Fruit fly (Drosophila melanogaster): ENCODE data around the gene Axn.
A peak's percentile ranks its signal among the peaks of the same experiment; 100 is the strongest.

The Axn gene

DNA sequence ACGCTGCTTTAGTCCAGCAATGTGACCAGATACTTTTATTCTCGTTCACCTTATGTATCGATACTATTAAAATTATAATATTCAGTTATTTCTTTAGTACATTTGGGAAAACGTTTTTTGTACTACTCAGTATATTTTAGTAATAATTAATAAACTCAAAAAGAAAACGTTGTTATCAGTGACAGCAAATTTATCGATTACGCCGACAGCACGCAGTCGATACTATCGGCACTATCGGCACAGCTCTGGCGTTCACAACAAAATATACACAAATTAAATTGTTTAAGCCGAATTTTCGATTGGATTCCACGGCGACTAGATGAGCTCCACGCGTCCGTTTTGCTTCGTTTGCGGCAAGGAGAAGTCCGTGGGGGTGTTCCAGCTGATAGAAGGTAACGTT lies 16.9 kb downstream of the Axn start, which contains the start of the genes janA, Sry-alpha and Sry-beta (continued):
- TF ChIP-seq CG10147 (GFP tag; optimal IDR thresholded peaks at IDR 0.05): no peak
- TF ChIP-seq CG18262 (tag; optimal IDR thresholded peaks at IDR 0.05): no peak
- TF ChIP-seq HLHmδ (GFP tag; optimal IDR thresholded peaks at IDR 0.05): no peak
- peak; percentile 29; the same call in 1 of the 2 replicates for TF ChIP-seq CG6272 (GFP tag; IDR thresholded peaks at IDR 0.05)
- no peak for TF ChIP-seq Six4 (GFP tag; optimal IDR thresholded peaks at IDR 0.05)
- TF ChIP-seq Sox102F (GFP tag; optimal IDR thresholded peaks at IDR 0.05): no peak
- TF ChIP-seq z (GFP tag; IDR thresholded peaks at IDR 0.05): no peak
- no peak for TF ChIP-seq CG8089 (GFP tag; optimal IDR thresholded peaks at IDR 0.05)
- TF ChIP-seq GATAe (GFP tag; conservative IDR thresholded peaks at IDR 0.05): no peak
- no peak for TF ChIP-seq fd96Cb (tag; optimal IDR thresholded peaks at IDR 0.05)
- no peak for TF ChIP-seq Poxn (GFP tag; IDR thresholded peaks at IDR 0.05)
- TF ChIP-seq shn (GFP tag; optimal IDR thresholded peaks at IDR 0.05): no peak
- TF ChIP-seq CG10959 (GFP tag; IDR thresholded peaks at IDR 0.05): no peak
- peak; percentile 26 for TF ChIP-seq Mad (GFP tag; optimal IDR thresholded peaks at IDR 0.05)
- no peak for TF ChIP-seq jumu (GFP tag; optimal IDR thresholded peaks at IDR 0.05)
- peak; percentile 36 for TF ChIP-seq CoRest (tag; optimal IDR thresholded peaks at IDR 0.05)
- no peak for TF ChIP-seq CG11085 (GFP tag; IDR thresholded peaks at IDR 0.05)
- no peak for TF ChIP-seq CG7556 (GFP tag; optimal IDR thresholded peaks at IDR 0.05)
- no peak for TF ChIP-seq tap (tag; optimal IDR thresholded peaks at IDR 0.05)
- no peak for TF ChIP-seq CG17568 (GFP tag; optimal IDR thresholded peaks at IDR 0.05)
- TF ChIP-seq zen (tag; optimal IDR thresholded peaks at IDR 0.05): peak; percentile 35
- TF ChIP-seq CG13287 (GFP tag; IDR thresholded peaks at IDR 0.05; ENCODE audit: partially characterized antibody): peak; percentile 100
- TF ChIP-seq slp2 (GFP tag; optimal IDR thresholded peaks at IDR 0.05): no peak
- TF ChIP-seq CG8281 (tag; optimal IDR thresholded peaks at IDR 0.05): no peak
- TF ChIP-seq bowl (GFP tag; IDR thresholded peaks at IDR 0.05): no peak
- no peak for TF ChIP-seq lbe (GFP tag; optimal IDR thresholded peaks at IDR 0.05)
- TF ChIP-seq pho (GFP tag; optimal IDR thresholded peaks at IDR 0.05): no peak
- peak; percentile 13 for TF ChIP-seq CHES-1-like (GFP tag; optimal IDR thresholded peaks at IDR 0.05)
- TF ChIP-seq ham (GFP tag; IDR thresholded peaks at IDR 0.05): no peak
- no peak for TF ChIP-seq Chrac-16 (GFP tag; optimal IDR thresholded peaks at IDR 0.05)
- TF ChIP-seq gcm2 (GFP tag; optimal IDR thresholded peaks at IDR 0.05): no peak
- no peak for TF ChIP-seq Lpt (GFP tag; optimal IDR thresholded peaks at IDR 0.05)
- TF ChIP-seq lab (GFP tag; optimal IDR thresholded peaks at IDR 0.05): no peak
- TF ChIP-seq CG17186 (GFP tag; optimal IDR thresholded peaks at IDR 0.05): peak; percentile 38
- TF ChIP-seq HHEX (GFP tag; optimal IDR thresholded peaks at IDR 0.05): no peak
- no peak for TF ChIP-seq CG12236 (GFP tag; optimal IDR thresholded peaks at IDR 0.05)
- TF ChIP-seq Eip74EF (GFP tag; optimal IDR thresholded peaks at IDR 0.05): no peak
- TF ChIP-seq CG2120 (GFP tag; optimal IDR thresholded peaks at IDR 0.05): no peak
- peak; percentile 44 for TF ChIP-seq Ets97D (GFP tag; optimal IDR thresholded peaks at IDR 0.05)
- no peak for TF ChIP-seq dmrt99B (tag; optimal IDR thresholded peaks at IDR 0.05)
- no peak for TF ChIP-seq abd-A (tag; optimal IDR thresholded peaks at IDR 0.05)
- TF ChIP-seq Adf1 (GFP tag; IDR thresholded peaks at IDR 0.05): peak; percentile 51
- no peak for TF ChIP-seq CG43689 (GFP tag; IDR thresholded peaks at IDR 0.05)
- TF ChIP-seq CG16813 (GFP tag; IDR thresholded peaks at IDR 0.05; ENCODE audit: partially characterized antibody): peak; percentile 100
- no peak for TF ChIP-seq CG1529 (GFP tag; optimal IDR thresholded peaks at IDR 0.05)
- no peak for TF ChIP-seq CG18599 (GFP tag; optimal IDR thresholded peaks at IDR 0.05)
- no peak for TF ChIP-seq D (optimal IDR thresholded peaks at IDR 0.05)
- no peak for TF ChIP-seq D (GFP tag; optimal IDR thresholded peaks at IDR 0.05)
- TF ChIP-seq Stat92E (GFP tag; optimal IDR thresholded peaks at IDR 0.05): peak in 1 of 3 experiments; percentile 29
- no peak for TF ChIP-seq B-H2 (GFP tag; optimal IDR thresholded peaks at IDR 0.05)
- TF ChIP-seq tna (GFP tag; IDR thresholded peaks at IDR 0.05; ENCODE audit: partially characterized antibody): peak; percentile 98

All from whole organism, embryonic.